Fruit fly (Drosophila melanogaster): ENCODE data around the gene CG31036.

Gene CG31036

DNA sequence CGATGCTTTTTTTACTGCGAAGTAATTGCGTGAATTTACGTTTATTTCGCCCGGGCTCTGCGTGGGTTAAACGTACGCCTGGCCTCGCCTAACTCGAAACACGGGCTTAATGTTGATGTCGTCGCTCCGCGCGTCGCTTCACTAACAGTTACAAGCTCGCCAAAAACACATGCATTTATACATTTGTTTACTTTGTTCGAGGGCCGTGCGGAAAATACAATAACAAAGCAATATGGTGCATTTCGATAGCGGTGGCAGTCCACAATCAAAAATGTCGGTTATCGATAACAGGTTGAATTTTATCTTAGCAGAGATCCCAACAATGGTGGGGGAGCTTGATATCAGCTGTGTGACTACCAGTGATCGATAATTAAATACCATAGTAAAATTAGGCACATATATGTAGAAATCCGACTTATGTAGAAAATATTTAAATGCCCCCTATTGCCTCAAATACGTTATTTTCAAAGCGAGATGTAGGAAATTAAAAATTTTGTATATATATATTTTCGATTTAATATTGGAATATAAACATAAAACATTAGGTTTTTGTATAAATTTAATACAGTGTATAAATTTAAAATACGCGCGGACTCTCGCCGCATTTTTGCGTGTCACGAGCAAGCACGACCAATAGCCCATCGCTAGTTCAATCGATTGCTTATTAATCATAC is 39.1 kb upstream of the CG31036 start, which contains the start of gene Zip99C (continued):
- TF ChIP-seq Nf-YA (GFP tag; IDR thresholded peaks at IDR 0.05) (no peak), Rx (GFP tag; IDR thresholded peaks at IDR 0.05) (no peak), CG31224 (GFP tag; IDR thresholded peaks at IDR 0.05) (no peak), Ravus (GFP tag; IDR thresholded peaks at IDR 0.05) (no peak), E2f2 (GFP tag; IDR thresholded peaks at IDR 0.05) (peak; percentile 95), Pdp1 (GFP tag; optimal IDR thresholded peaks at IDR 0.05) (no peak), ash1 (GFP tag; optimal IDR thresholded peaks at IDR 0.05) (no peak), Neu2 (GFP tag; optimal IDR thresholded peaks at IDR 0.05; ENCODE audit: borderline replicate concordance) (no peak), Lpt (GFP tag; optimal IDR thresholded peaks at IDR 0.05) (no peak), mirr (GFP tag; optimal IDR thresholded peaks at IDR 0.05) (no peak), C15 (GFP tag; IDR thresholded peaks at IDR 0.05) (no peak), Ssrp (tag; optimal IDR thresholded peaks at IDR 0.05) (peak; percentile 8), CG30431 (GFP tag; optimal IDR thresholded peaks at IDR 0.05) (no peak), dm (GFP tag; optimal IDR thresholded peaks at IDR 0.05) (no peak), otp (GFP tag; IDR thresholded peaks at IDR 0.05) (0 out of 3 replicates have a peak, but pooled peaks have one; percentile 32), CG12219 (GFP tag; optimal IDR thresholded peaks at IDR 0.05) (no peak), CG4424 (GFP tag; optimal IDR thresholded peaks at IDR 0.05) (peak; percentile 36), Lim3 (GFP tag; IDR thresholded peaks at IDR 0.05) (no peak), CG12236 (GFP tag; optimal IDR thresholded peaks at IDR 0.05) (no peak), cas (GFP tag; IDR thresholded peaks at IDR 0.05) (no peak), CG14965 (GFP tag; optimal IDR thresholded peaks at IDR 0.05; ENCODE audit: borderline replicate concordance) (no peak), CG11723 (GFP tag; optimal IDR thresholded peaks at IDR 0.05) (no peak), CG32767 (GFP tag; IDR thresholded peaks at IDR 0.05) (no peak), Tbp (GFP tag; optimal IDR thresholded peaks at IDR 0.05) (no peak), HmgD (GFP tag; optimal IDR thresholded peaks at IDR 0.05) (no peak), sob (GFP tag; IDR thresholded peaks at IDR 0.05) (0 out of 2 replicates have a peak, but pooled peaks have one; percentile 25), dan (GFP tag; IDR thresholded peaks at IDR 0.05) (no peak), CG11398 (GFP tag; optimal IDR thresholded peaks at IDR 0.05) (no peak), B-H2 (GFP tag; optimal IDR thresholded peaks at IDR 0.05) (no peak), Ada2b (GFP tag; IDR thresholded peaks at IDR 0.05) (peak; percentile 41; the same call in 1 of the 2 replicates), CG4617 (GFP tag; optimal IDR thresholded peaks at IDR 0.05; ENCODE audit: borderline replicate concordance) (no peak), dpn (GFP tag; optimal IDR thresholded peaks at IDR 0.05) (peak; percentile 46 to 52), gcm (GFP tag; optimal IDR thresholded peaks at IDR 0.05) (no peak), lab (GFP tag; optimal IDR thresholded peaks at IDR 0.05) (peak; percentile 4), CG6272 (GFP tag; IDR thresholded peaks at IDR 0.05) (peak; percentile 41; the same call in 1 of the 2 replicates), CG18619 (GFP tag; optimal IDR thresholded peaks at IDR 0.05) (peak; percentile 16), Atf6 (GFP tag; IDR thresholded peaks at IDR 0.05) (0 out of 2 replicates have a peak, but pooled peaks have one; percentile 11), Blimp-1 (GFP tag; optimal IDR thresholded peaks at IDR 0.05) (no peak), al (GFP tag; IDR thresholded peaks at IDR 0.05) (no peak), MTF-1 (GFP tag; optimal IDR thresholded peaks at IDR 0.05; ENCODE audit: borderline replicate concordance) (peak; percentile 100), CG12942 (GFP tag; optimal IDR thresholded peaks at IDR 0.05) (no peak), dati (GFP tag; IDR thresholded peaks at IDR 0.05) (no peak), CG10462 (GFP tag; optimal IDR thresholded peaks at IDR 0.05) (no peak), org-1 (GFP tag; optimal IDR thresholded peaks at IDR 0.05) (no peak), insv (GFP tag; optimal IDR thresholded peaks at IDR 0.05) (peak in 1 of 2 experiments; percentile 28), corto (GFP tag; optimal IDR thresholded peaks at IDR 0.05) (peak; percentile 25), CG13894 (tag; optimal IDR thresholded peaks at IDR 0.05) (peak; percentile 17), CG11560 (tag; IDR thresholded peaks at IDR 0.05) (peak; percentile 59; the same call in 1 of the 3 replicates), HLH3B (GFP tag; IDR thresholded peaks at IDR 0.05) (0 out of 2 replicates have a peak, but pooled peaks have one; percentile 26), knrl (GFP tag; IDR thresholded peaks at IDR 0.05; ENCODE audit: partially characterized antibody) (peak; percentile 94)
